Worm (Caenorhabditis elegans) whole organism, early embryonic: ENCODE results near the gene nhr-93.
"Not testable (repeated sequence)": the region's sequence is repeated elsewhere in the genome, so short reads cannot be mapped to it uniquely, and the experiment has no call there.

Experiments
- B0310.2 ChIP-seq: sonication (generic microtip); optimal IDR thresholded peaks from 2 replicates; lab custom pipeline; 2016; ENCODE audit warnings: mild to moderate bottlenecking, missing genetic modification characterization, missing compliant biosample characterization
- F13C5.2 ChIP-seq: sonication (generic microtip); optimal IDR thresholded peaks from 2 replicates; lab custom pipeline; 2017; ENCODE audit warnings: mild to moderate bottlenecking, missing genetic modification characterization, inconsistent platforms, missing compliant biosample characterization
- aly-1 ChIP-seq: sonication (generic microtip); optimal IDR thresholded peaks from 2 replicates; lab custom pipeline; 2016; ENCODE audit warnings: missing genetic modification characterization, missing compliant biosample characterization
- ama-1 ChIP-seq: fragments of 150-350 bp; optimal IDR thresholded peaks from 2 replicates; lab custom pipeline; 2014
- ceh-13 ChIP-seq: fragments of 200-800 bp; sonication (Bioruptor generic); optimal IDR thresholded peaks from 2 replicates; lab custom pipeline; 2018; ENCODE audit warnings: mild to moderate bottlenecking, missing genetic modification characterization, missing compliant biosample characterization
- ceh-36 ChIP-seq: sonication (generic microtip); optimal IDR thresholded peaks from 2 replicates; lab custom pipeline; 2016; ENCODE audit warnings: missing genetic modification characterization, inconsistent platforms, missing compliant biosample characterization
- ets-7 ChIP-seq: sonication (generic microtip); optimal IDR thresholded peaks from 2 replicates; lab custom pipeline; 2016; ENCODE audit warnings: missing genotype, missing genetic modification characterization, missing compliant biosample characterization
- flt-1 ChIP-seq: fragments of 200-800 bp; sonication (Bioruptor generic); IDR thresholded peaks from 2 replicates; pipeline ENCODE4 v1.3.6; 2022; ENCODE audit warnings: missing genetic modification characterization, missing compliant biosample characterization
- hmbx-1 ChIP-seq: sonication (generic microtip); optimal IDR thresholded peaks from 2 replicates; lab custom pipeline; 2016; ENCODE audit warnings: mild to moderate bottlenecking, missing genetic modification characterization, missing compliant biosample characterization
- hmg-4 ChIP-seq: fragments of 200-800 bp; sonication (Bioruptor generic); optimal IDR thresholded peaks from 2 replicates; lab custom pipeline; 2018; ENCODE audit warnings: mild to moderate bottlenecking, missing genetic modification characterization, missing compliant biosample characterization
- hnd-1 ChIP-seq: sonication (generic microtip); optimal IDR thresholded peaks from 2 replicates; lab custom pipeline; 2016; ENCODE audit warnings: missing genetic modification characterization, missing compliant biosample characterization
- pes-1 ChIP-seq: fragments of 200-800 bp; sonication (Bioruptor generic); IDR thresholded peaks from 2 replicates; pipeline ENCODE4 v1.3.6; 2022; ENCODE audit warnings: missing genetic modification reagents, missing genetic modification characterization, missing compliant biosample characterization
- scrt-1 ChIP-seq: fragments of 200-800 bp; sonication (Bioruptor generic); IDR thresholded peaks from 2 replicates; pipeline ENCODE4 v1.3.6; 2022; ENCODE audit warnings: missing genetic modification characterization, missing compliant biosample characterization
- sea-1 ChIP-seq: fragments of 200-800 bp; sonication (Bioruptor generic); conservative IDR thresholded peaks from 2 replicates; pipeline ENCODE4 v1.3.6; 2022; ENCODE audit warnings: missing genetic modification characterization, missing compliant biosample characterization
- tbx-11 ChIP-seq: fragments of 200-800 bp; sonication (Bioruptor generic); IDR thresholded peaks from 2 replicates; pipeline ENCODE4 v1.3.6; 2022; ENCODE audit warnings: missing genetic modification characterization, missing compliant biosample characterization
- tbx-37 ChIP-seq: fragments of 200-800 bp; sonication (Bioruptor generic); conservative IDR thresholded peaks from 2 replicates; pipeline ENCODE4 v1.3.6; 2022; ENCODE audit warnings: missing genetic modification reagents, missing genetic modification characterization, missing compliant biosample characterization
- tra-4 ChIP-seq: sonication (generic microtip); optimal IDR thresholded peaks from 2 replicates; lab custom pipeline; 2017; ENCODE audit warnings: missing genetic modification characterization, missing compliant biosample characterization

The nhr-93 gene

ce11 chrV:3523262-3523661, 14.9 kb downstream of the nhr-93 start, which contains the start of gene irg-1:
Gene irg-1, plus strand, starts transcription at chrV:3523587.
- TF ChIP-seq hmg-4 (GFP tag; lab: Kevin White, UChicago) (no peak), hmbx-1 (tag; lab: Kevin White, UChicago) (no peak), sea-1 (GFP tag; lab: Robert Waterston, UW) (no peak), flt-1 (no peak), ceh-36 (tag; lab: Kevin White, UChicago) (no peak), tra-4 (tag; lab: Kevin White, UChicago) (no peak), scrt-1 (GFP tag; lab: Robert Waterston, UW) (no peak), pes-1 (GFP tag; lab: Robert Waterston, UW) (no peak), ceh-13 (GFP tag; lab: Kevin White, UChicago) (no peak), tbx-11 (GFP tag; lab: Robert Waterston, UW) (no peak), hnd-1 (tag; lab: Kevin White, UChicago) (no peak), F13C5.2 (tag; lab: Kevin White, UChicago) (no peak), B0310.2 (tag; lab: Kevin White, UChicago) (no peak), aly-1 (tag; lab: Kevin White, UChicago) (no peak), ets-7 (tag; lab: Kevin White, UChicago) (no peak), ama-1 (no peak)

ce11 chrV:3517889-3518288, 20.3 kb downstream of the nhr-93 start, which contains the start of gene str-227:
Gene str-227, plus strand, starts transcription at chrV:3518189.
- TF ChIP-seq hmg-4 (GFP tag; lab: Kevin White, UChicago) (no peak), ama-1 (no peak), pes-1 (GFP tag; lab: Robert Waterston, UW) (no peak), B0310.2 (tag; lab: Kevin White, UChicago) (no peak), ets-7 (tag; lab: Kevin White, UChicago) (no peak), F13C5.2 (tag; lab: Kevin White, UChicago) (no peak), hmbx-1 (tag; lab: Kevin White, UChicago) (no peak), ceh-36 (tag; lab: Kevin White, UChicago) (no peak), aly-1 (tag; lab: Kevin White, UChicago) (no peak), flt-1 (no peak), tbx-11 (GFP tag; lab: Robert Waterston, UW) (no peak), sea-1 (GFP tag; lab: Robert Waterston, UW) (no peak), scrt-1 (GFP tag; lab: Robert Waterston, UW) (no peak), ceh-13 (GFP tag; lab: Kevin White, UChicago) (no peak), hnd-1 (tag; lab: Kevin White, UChicago) (no peak), tra-4 (tag; lab: Kevin White, UChicago) (no peak), tbx-37 (GFP tag; lab: Robert Waterston, UW) (no peak)

ce11 chrV:3512381-3512780, 25.8 kb downstream of the nhr-93 start, which contains the start of gene str-226:
Gene str-226, plus strand, starts transcription at chrV:3512681.
- TF ChIP-seq hmg-4 (GFP tag; lab: Kevin White, UChicago): no peak
- no peak for TF ChIP-seq aly-1 (tag; lab: Kevin White, UChicago)

ce11 chrV:3509878-3510277, 28.3 kb downstream of the nhr-93 start, which contains the start of gene str-228:
Gene str-228, plus strand, starts transcription at chrV:3510178.
- TF ChIP-seq pes-1 (GFP tag; lab: Robert Waterston, UW) (no peak), aly-1 (tag; lab: Kevin White, UChicago) (no peak), hmg-4 (GFP tag; lab: Kevin White, UChicago) (no peak), ets-7 (tag; lab: Kevin White, UChicago) (no peak), tra-4 (tag; lab: Kevin White, UChicago) (no peak), tbx-37 (GFP tag; lab: Robert Waterston, UW) (no peak), hmbx-1 (tag; lab: Kevin White, UChicago) (no peak), F13C5.2 (tag; lab: Kevin White, UChicago) (no peak), ceh-36 (tag; lab: Kevin White, UChicago) (no peak), scrt-1 (GFP tag; lab: Robert Waterston, UW) (no peak), tbx-11 (GFP tag; lab: Robert Waterston, UW) (no peak), hnd-1 (tag; lab: Kevin White, UChicago) (no peak), ama-1 (no peak)

ce11 chrV:3507691-3508090, 30.5 kb downstream of the nhr-93 start, which contains the start of gene str-225:
Gene str-225, plus strand, starts transcription at chrV:3507822.
- TF ChIP-seq aly-1 (tag; lab: Kevin White, UChicago) (no peak), ama-1 (no peak), tra-4 (tag; lab: Kevin White, UChicago) (no peak), hmbx-1 (tag; lab: Kevin White, UChicago) (no peak), tbx-37 (GFP tag; lab: Robert Waterston, UW) (no peak), B0310.2 (tag; lab: Kevin White, UChicago) (no peak), flt-1 (no peak), hmg-4 (GFP tag; lab: Kevin White, UChicago) (no peak), scrt-1 (GFP tag; lab: Robert Waterston, UW) (no peak), F13C5.2 (tag; lab: Kevin White, UChicago) (no peak), ceh-36 (tag; lab: Kevin White, UChicago) (no peak), ets-7 (tag; lab: Kevin White, UChicago) (no peak), sea-1 (GFP tag; lab: Robert Waterston, UW) (no peak), hnd-1 (tag; lab: Kevin White, UChicago) (no peak), tbx-11 (GFP tag; lab: Robert Waterston, UW) (no peak), ceh-13 (GFP tag; lab: Kevin White, UChicago) (no peak), pes-1 (GFP tag; lab: Robert Waterston, UW) (no peak)

ce11 chrV:3506252-3506651, 32.0 kb downstream of the nhr-93 start, which contains the start of gene ugt-64:
Gene ugt-64, minus strand, starts transcription at chrV:3506352.
- not testable (repeated sequence) for TF ChIP-seq ceh-36 (tag; lab: Kevin White, UChicago); flt-1; hmg-4 (GFP tag; lab: Kevin White, UChicago)

- TF ChIP-seq sea-1 (GFP tag; lab: Robert Waterston, UW) (no peak), ceh-36 (tag; lab: Kevin White, UChicago) (no peak), hmbx-1 (tag; lab: Kevin White, UChicago) (no peak), ama-1 (no peak), tbx-11 (GFP tag; lab: Robert Waterston, UW) (no peak)
Observed at ce11 chrV:3505745-3506144, 32.5 kb downstream of the nhr-93 start.
